Worm (Caenorhabditis elegans) whole organism, midembryonic: ENCODE data around the gene C32D5.12.

ENCODE experiments used
- cog-1 ChIP-seq: sonication (generic microtip); optimal IDR thresholded peaks from 2 replicates; lab custom pipeline; 2016; ENCODE audit warnings: missing genetic modification characterization, missing compliant biosample characterization
- flt-1 ChIP-seq: fragments of 200-800 bp; sonication (Bioruptor generic); IDR thresholded peaks from 2 replicates; pipeline ENCODE4 v1.3.6; 2022; ENCODE audit warnings: missing genetic modification characterization, missing compliant biosample characterization
- klf-2 ChIP-seq: fragments of 200-800 bp; sonication (Bioruptor generic); conservative IDR thresholded peaks from 2 replicates; pipeline ENCODE4 v1.3.6; 2022; ENCODE audit warnings: missing genetic modification reagents, missing genetic modification characterization, missing compliant biosample characterization
- med-1 ChIP-seq: sonication (generic microtip); optimal IDR thresholded peaks from 2 replicates; lab custom pipeline; 2017; ENCODE audit warnings: missing genetic modification characterization, mild to moderate bottlenecking, missing compliant biosample characterization, antibody characterized with exemption, missing genetic modification reagents; ENCODE audit not compliant: insufficient read depth
- ref-1 ChIP-seq: fragments of 200-800 bp; sonication (Bioruptor generic); conservative IDR thresholded peaks from 2 replicates; pipeline ENCODE4 v1.3.6; 2022; ENCODE audit warnings: missing genetic modification reagents, missing genetic modification characterization, missing compliant biosample characterization
- tab-1 ChIP-seq: fragments of 200-800 bp; sonication (Bioruptor generic); IDR thresholded peaks from 2 replicates; pipeline ENCODE4 v1.3.6; 2022; ENCODE audit warnings: missing genetic modification characterization, missing compliant biosample characterization
- ztf-29 ChIP-seq: fragments of 200-800 bp; sonication (Bioruptor generic); IDR thresholded peaks from 2 replicates; pipeline ENCODE4 v1.3.6; 2022; ENCODE audit warnings: missing genetic modification reagents, missing genetic modification characterization, missing compliant biosample characterization

DNA sequence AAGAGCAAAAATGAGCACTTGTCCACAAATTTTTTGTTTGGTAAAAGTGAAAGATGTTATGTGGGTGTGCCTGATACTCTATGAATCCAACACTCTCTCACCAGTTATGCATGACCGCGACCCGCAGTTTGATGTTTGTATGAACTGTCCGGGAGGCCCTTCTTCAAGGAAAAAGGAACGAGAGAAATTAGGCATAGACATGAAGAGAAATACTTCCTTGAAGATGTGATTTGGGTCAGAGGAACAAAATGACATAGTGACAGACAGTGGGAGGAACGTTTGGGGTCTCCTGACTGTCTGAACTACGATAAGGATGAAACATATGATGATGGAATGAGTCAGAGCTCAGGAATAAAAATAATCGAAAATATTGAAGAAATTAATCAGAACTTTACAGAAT, 17.7 kb downstream of the C32D5.12 start:
- TF ChIP-seq tab-1 (GFP tag; lab: Robert Waterston, UW) (no peak), med-1 (GFP tag; lab: Kevin White, UChicago) (no peak), cog-1 (tag; lab: Kevin White, UChicago) (no peak), flt-1 (GFP tag; lab: Robert Waterston, UW) (no peak), ref-1 (GFP tag; lab: Robert Waterston, UW) (no peak), ztf-29 (GFP tag; lab: Robert Waterston, UW) (no peak), klf-2 (GFP tag; lab: Robert Waterston, UW) (no peak)
